Worm (Caenorhabditis elegans) whole organism, L3 larva: ENCODE data around the gene R11.3.

Experiments used
- eor-1 ChIP-seq, 2 experiments: fragments of 150-350 bp; optimal IDR thresholded peaks; 2 replicates each; lab custom pipeline; 2014 to 2018; ENCODE audit warnings: missing biosample characterization in 2 of 2, missing genetic modification characterization in 2 of 2
- fkh-10 ChIP-seq: sonication (generic microtip); optimal IDR thresholded peaks from 2 replicates; lab custom pipeline; 2017; ENCODE audit warnings: missing biosample characterization, missing genetic modification reagents, missing genetic modification characterization
- nhr-76 ChIP-seq: fragments of 150-350 bp; sonication (generic microtip); optimal IDR thresholded peaks from 5 replicates; lab custom pipeline; 2014; ENCODE audit warnings: missing biosample characterization, missing genetic modification characterization
- nhr-77 ChIP-seq: fragments of 150-350 bp; optimal IDR thresholded peaks from 2 replicates; lab custom pipeline; 2014; ENCODE audit warnings: missing biosample characterization, missing genetic modification characterization
- unc-62 ChIP-seq: fragments of 150-350 bp; sonication (generic microtip); optimal IDR thresholded peaks from 4 replicates; lab custom pipeline; 2014; ENCODE audit warnings: missing biosample characterization, missing genetic modification reagents, missing genetic modification characterization
- ztf-11 ChIP-seq: fragments of 150-350 bp; optimal IDR thresholded peaks from 2 replicates; lab custom pipeline; 2014; ENCODE audit warnings: missing biosample characterization, missing genetic modification characterization

DNA sequence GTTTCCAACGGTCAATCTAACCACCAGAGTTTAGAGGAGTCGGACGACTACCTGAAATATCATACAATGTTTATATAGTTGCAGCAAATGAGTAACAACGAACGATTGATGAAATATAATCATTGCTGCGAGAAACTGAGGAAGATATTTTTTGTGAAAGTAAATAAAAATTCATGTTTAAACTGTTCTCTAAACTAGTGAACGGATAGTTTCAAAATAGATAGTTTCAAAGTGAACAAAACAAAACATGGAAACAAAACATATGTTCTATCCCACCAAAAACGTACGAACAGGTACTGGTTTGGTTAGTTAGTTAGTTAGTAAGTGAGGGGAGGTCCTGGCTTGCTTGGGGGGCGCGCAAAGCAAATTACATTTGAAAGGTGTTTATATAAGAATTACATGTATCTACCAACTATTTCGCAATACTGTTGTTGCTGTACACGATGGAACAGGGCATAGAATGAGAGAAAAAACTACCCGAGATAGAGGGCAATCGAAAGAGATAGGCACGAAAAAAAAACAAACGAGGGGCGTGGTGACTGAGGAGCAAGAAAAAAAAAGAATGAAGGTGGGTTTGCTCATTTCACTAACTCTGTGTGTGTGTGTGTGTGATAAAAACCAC, 52.0 kb downstream of the R11.3 start, which contains the start of gene F09C8.2:
- TF ChIP-seq ztf-11 (tag; lab: Kevin White, UChicago) (no peak), nhr-76 (tag; lab: Kevin White, UChicago) (no peak), fkh-10 (GFP tag; lab: Kevin White, UChicago) (no peak), eor-1 (tag; optimal IDR thresholded peaks at IDR 0.05; lab: Kevin White, UChicago) (no peak), unc-62 (GFP tag; lab: Kevin White, UChicago) (no peak), nhr-77 (tag; lab: Kevin White, UChicago) (no peak)
